Fruit fly (Drosophila melanogaster) whole organism, embryonic: Measurements from ENCODE around the gene Mst98Cb.
A peak's percentile ranks its signal among the peaks of the same experiment; 100 is the strongest.

Experiments used
- Asciz ChIP-seq: fragments of 200-800 bp; sonication (Bioruptor generic); optimal IDR thresholded peaks from 2 replicates; lab custom pipeline; 2017; ENCODE audit warnings: missing biosample characterization, mild to moderate bottlenecking, missing genetic modification characterization, missing genetic modification reagents
- CG10959 ChIP-seq: fragments of 200-800 bp; sonication (Bioruptor generic); IDR thresholded peaks from 2 replicates; pipeline ENCODE4 v1.3.6; 2022; ENCODE audit warnings: missing biosample characterization, missing genetic modification characterization
- CG15514 ChIP-seq: fragments of 200-800 bp; sonication (Bioruptor generic); optimal IDR thresholded peaks from 3 replicates; lab custom pipeline; 2017; ENCODE audit warnings: missing biosample characterization, missing genetic modification characterization, mild to moderate bottlenecking, moderate library complexity, missing genetic modification reagents
- CG18764 ChIP-seq: fragments of 200-800 bp; sonication (Bioruptor generic); optimal IDR thresholded peaks from 3 replicates; lab custom pipeline; 2016; ENCODE audit warnings: missing biosample characterization, missing genetic modification characterization
- CG3281 ChIP-seq: fragments of 200-800 bp; sonication (Bioruptor generic); optimal IDR thresholded peaks from 3 replicates; lab custom pipeline; 2017; ENCODE audit warnings: missing biosample characterization, mild to moderate bottlenecking, missing genetic modification characterization
- CG9609 ChIP-seq: fragments of 200-800 bp; sonication (Bioruptor generic); optimal IDR thresholded peaks from 3 replicates; lab custom pipeline; 2016; ENCODE audit warnings: missing biosample characterization, missing genetic modification characterization
- CoRest ChIP-seq: fragments of 200-800 bp; sonication (Bioruptor generic); optimal IDR thresholded peaks from 3 replicates; lab custom pipeline; 2018; ENCODE audit warnings: missing biosample characterization, mild to moderate bottlenecking, missing genetic modification characterization, moderate library complexity
- Kr ChIP-seq: fragments of 200-800 bp; sonication (Bioruptor generic); optimal IDR thresholded peaks from 2 replicates; lab custom pipeline; 2017; ENCODE audit warnings: missing biosample characterization, mild to moderate bottlenecking, missing genetic modification characterization
- az2 ChIP-seq: fragments of 200-800 bp; sonication (Bioruptor generic); optimal IDR thresholded peaks from 3 replicates; lab custom pipeline; 2016; ENCODE audit warnings: missing biosample characterization, missing genetic modification characterization
- gsb-n ChIP-seq: fragments of 200-800 bp; sonication (Bioruptor generic); optimal IDR thresholded peaks from 3 replicates; lab custom pipeline; 2018; ENCODE audit warnings: missing biosample characterization, mild to moderate bottlenecking, missing genetic modification characterization
- jing ChIP-seq: fragments of 200-800 bp; sonication (Bioruptor generic); optimal IDR thresholded peaks from 2 replicates; lab custom pipeline; 2018; ENCODE audit warnings: missing biosample characterization, mild to moderate bottlenecking, missing genetic modification characterization
- lola ChIP-seq, 3 experiments: fragments of >200 bp in 2 of 3; fragments of 200-800 bp in 1 of 3; sonication (Bioruptor generic) in 1 of 3; optimal IDR thresholded peaks; 2 replicates each; lab custom pipeline; 2017 to 2019; ENCODE audit warnings: missing biosample characterization in 3 of 3, missing genetic modification characterization in 3 of 3, mild to moderate bottlenecking in 1 of 3, moderate library complexity in 1 of 3
- nmo ChIP-seq: fragments of 200-800 bp; sonication (Bioruptor generic); optimal IDR thresholded peaks from 2 replicates; lab custom pipeline; 2018; ENCODE audit warnings: missing biosample characterization, mild to moderate bottlenecking, missing genetic modification characterization, moderate library complexity
- pnt ChIP-seq: fragments of 200-800 bp; sonication (Bioruptor generic); optimal IDR thresholded peaks from 3 replicates; lab custom pipeline; 2016; ENCODE audit warnings: missing biosample characterization, missing genetic modification characterization

- TF ChIP-seq Asciz (peak; percentile 99), az2 (GFP tag; lab: Kevin White, UChicago) (peak; percentile 100), gsb-n (tag; lab: Kevin White, UChicago) (peak; percentile 98), lola (GFP tag; optimal IDR thresholded peaks at IDR 0.05; lab: Kevin White, UChicago) (peak in 1 of 3 experiments; percentile 99), jing (GFP tag; lab: Kevin White, UChicago) (peak; percentile 98), Kr (GFP tag; lab: Kevin White, UChicago) (peak; percentile 91), CG9609 (GFP tag; lab: Kevin White, UChicago) (peak; percentile 99), CG3281 (peak; percentile 99), nmo (peak; percentile 99), CG18764 (GFP tag; lab: Kevin White, UChicago) (peak; percentile 98), CoRest (tag; lab: Kevin White, UChicago) (peak; percentile 99), pnt (GFP tag; lab: Kevin White, UChicago) (peak; percentile 99), CG10959 (GFP tag; lab: Robert Waterston, UW) (no peak), CG15514 (GFP tag; lab: Kevin White, UChicago) (peak; percentile 96)
These were observed 33.8 kb downstream of the Mst98Cb start for dm6 chr3R:28326150-28326965.
